5 fruit fly cellular contexts compared by ENCODE assay signal in the genomic region with DNA sequence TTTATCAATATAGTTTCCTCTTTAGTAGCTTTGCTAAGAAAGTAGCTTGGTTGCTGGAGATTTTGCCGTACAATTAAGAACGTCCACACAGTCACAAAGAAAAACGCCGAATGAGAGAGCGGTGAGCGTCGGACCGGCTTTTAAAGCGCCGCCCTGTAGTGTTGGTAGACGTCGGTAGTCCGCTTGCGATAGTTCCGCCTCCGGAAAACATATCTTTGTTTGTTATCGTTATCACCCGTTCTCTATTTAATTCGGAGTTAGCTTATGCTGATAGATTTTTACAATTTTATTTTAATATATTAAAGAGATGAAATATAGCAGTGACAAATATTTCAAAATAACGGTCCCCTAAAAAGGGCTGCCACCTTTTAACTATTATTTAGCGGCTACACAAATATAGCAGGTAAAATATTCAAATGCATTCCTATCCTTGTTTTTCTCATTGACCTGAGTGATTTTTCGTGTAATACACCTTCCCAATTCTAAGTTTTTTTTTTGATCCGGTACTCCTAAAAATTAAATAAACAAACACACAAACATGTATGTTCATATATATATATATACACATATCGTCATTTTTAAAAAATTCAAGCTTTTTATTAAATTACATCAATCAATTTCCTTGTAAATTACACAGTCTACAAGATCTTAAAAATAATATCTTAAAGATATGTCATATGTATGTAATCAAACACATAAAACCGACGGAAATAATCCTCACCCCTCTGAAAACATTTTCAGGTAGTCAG.
TF ChIP-seq lines count a peak whose summit lies in the region.

A gene (minus strand): TSS at position 119 of the 749 bp plus-strand sequence.

- peak; percentile 70 for TF ChIP-seq CTCF in whole organism, embryonic (GFP tag; optimal IDR thresholded peaks at IDR 0.05; lab: Kevin White, UChicago)

TF ChIP-seq in whole organism, adult, 20 proteins besides CTCF, POLR2A, EP300 and RAD21 (continues in another document):
- TF ChIP-seq Mnt (GFP tag; optimal IDR thresholded peaks at IDR 0.05; lab: Kevin White, UChicago) (peak; percentile 73), Hr96 (GFP tag; optimal IDR thresholded peaks at IDR 0.05; lab: Kevin White, UChicago) (peak; percentile 69), CG14711 (tag; optimal IDR thresholded peaks at IDR 0.05; lab: Kevin White, UChicago) (peak; percentile 15), Crg-1 (GFP tag; optimal IDR thresholded peaks at IDR 0.05; lab: Kevin White, UChicago) (peak; percentile 72), CG11617 (GFP tag; optimal IDR thresholded peaks at IDR 0.05; lab: Kevin White, UChicago) (peak; percentile 2), CG33017 (tag; optimal IDR thresholded peaks at IDR 0.05; lab: Kevin White, UChicago) (peak; percentile 44), kay (GFP tag; lab: Kevin White, UChicago; ENCODE audit: borderline replicate concordance) (peak; percentile 42), CG7045 (GFP tag; optimal IDR thresholded peaks at IDR 0.05; lab: Kevin White, UChicago) (peak; percentile 31), tj (GFP tag; optimal IDR thresholded peaks at IDR 0.05; lab: Kevin White, UChicago) (no peak), cnc (optimal IDR thresholded peaks at IDR 0.05; lab: Kevin White, UChicago) (no peak), ovo (GFP tag; optimal IDR thresholded peaks at IDR 0.05; lab: Kevin White, UChicago) (peak; percentile 70), CG1620 (GFP tag; optimal IDR thresholded peaks at IDR 0.05; lab: Kevin White, UChicago) (peak; percentile 89), pad (GFP tag; optimal IDR thresholded peaks at IDR 0.05; lab: Kevin White, UChicago) (peak; percentile 23), toe (GFP tag; optimal IDR thresholded peaks at IDR 0.05; lab: Kevin White, UChicago) (peak; percentile 77), CG12768 (GFP tag; optimal IDR thresholded peaks at IDR 0.05; lab: Kevin White, UChicago) (peak; percentile 50), CG5204 (GFP tag; optimal IDR thresholded peaks at IDR 0.05; lab: Kevin White, UChicago) (peak; percentile 69)

TF ChIP-seq in whole organism, embryonic, 481 proteins besides CTCF, POLR2A, EP300 and RAD21 (continues in another document):
- TF ChIP-seq Ravus (GFP tag; IDR thresholded peaks at IDR 0.05; lab: Robert Waterston, UW) (no peak), CG5953 (GFP tag; IDR thresholded peaks at IDR 0.05; lab: Robert Waterston, UW) (no peak), chinmo (GFP tag; IDR thresholded peaks at IDR 0.05; lab: Robert Waterston, UW; ENCODE audit: partially characterized antibody) (peak; percentile 87), YL-1 (GFP tag; optimal IDR thresholded peaks at IDR 0.05; lab: Kevin White, UChicago) (no peak), CG4282 (GFP tag; optimal IDR thresholded peaks at IDR 0.05; lab: Kevin White, UChicago) (no peak), CG6683 (GFP tag; optimal IDR thresholded peaks at IDR 0.05; lab: Kevin White, UChicago) (no peak), Med (GFP tag; lab: Kevin White, UChicago) (peak; percentile 95), HmgD (GFP tag; optimal IDR thresholded peaks at IDR 0.05; lab: Kevin White, UChicago) (peak; percentile 50), C15 (GFP tag; IDR thresholded peaks at IDR 0.05; lab: Robert Waterston, UW) (0 out of 3 replicates have a peak, but pooled peaks have one; percentile 32), dati (GFP tag; IDR thresholded peaks at IDR 0.05; lab: Robert Waterston, UW) (no peak), sens-2 (GFP tag; IDR thresholded peaks at IDR 0.05; lab: Robert Waterston, UW) (no peak), CG4730 (GFP tag; IDR thresholded peaks at IDR 0.05; lab: Robert Waterston, UW) (peak; percentile 29; the same call in 1 of the 2 replicates), nerfin-2 (GFP tag; IDR thresholded peaks at IDR 0.05; lab: Robert Waterston, UW; ENCODE audit: partially characterized antibody) (peak; percentile 72), CG18476 (GFP tag; optimal IDR thresholded peaks at IDR 0.05; lab: Kevin White, UChicago) (peak; percentile 65), Neu2 (GFP tag; optimal IDR thresholded peaks at IDR 0.05; lab: Kevin White, UChicago; ENCODE audit: borderline replicate concordance) (no peak), Camta (GFP tag; optimal IDR thresholded peaks at IDR 0.05; lab: Kevin White, UChicago) (peak; percentile 13)

TF ChIP-seq in whole organism, prepupa, 60 proteins besides CTCF, POLR2A, EP300 and RAD21 (continues in another document):
- TF ChIP-seq Sox102F (GFP tag; optimal IDR thresholded peaks at IDR 0.05; lab: Kevin White, UChicago) (peak; percentile 65), net (GFP tag; optimal IDR thresholded peaks at IDR 0.05; lab: Kevin White, UChicago) (peak; percentile 25), CG6163 (GFP tag; IDR thresholded peaks at IDR 0.05; lab: Robert Waterston, UW) (no peak), CG9139 (GFP tag; optimal IDR thresholded peaks at IDR 0.05; lab: Kevin White, UChicago) (peak; percentile 69), CG3919 (GFP tag; optimal IDR thresholded peaks at IDR 0.05; lab: Kevin White, UChicago) (peak; percentile 68), CG4318 (GFP tag; optimal IDR thresholded peaks at IDR 0.05; lab: Kevin White, UChicago) (no peak), Eip78C (GFP tag; lab: Kevin White, UChicago) (peak; percentile 75), CG16779 (tag; optimal IDR thresholded peaks at IDR 0.05; lab: Kevin White, UChicago) (no peak), CG10669 (GFP tag; optimal IDR thresholded peaks at IDR 0.05; lab: Kevin White, UChicago) (peak; percentile 33), CG1621 (tag; optimal IDR thresholded peaks at IDR 0.05; lab: Kevin White, UChicago) (peak; percentile 98), CG15336 (GFP tag; IDR thresholded peaks at IDR 0.05; lab: Robert Waterston, UW) (no peak), achi (GFP tag; optimal IDR thresholded peaks at IDR 0.05; lab: Kevin White, UChicago) (peak; percentile 40), Sox15 (GFP tag; optimal IDR thresholded peaks at IDR 0.05; lab: Kevin White, UChicago) (no peak), Blimp-1 (GFP tag; optimal IDR thresholded peaks at IDR 0.05; lab: Kevin White, UChicago) (no peak), CG34406 (GFP tag; optimal IDR thresholded peaks at IDR 0.05; lab: Kevin White, UChicago) (no peak), esn (GFP tag; optimal IDR thresholded peaks at IDR 0.05; lab: Kevin White, UChicago) (peak; percentile 62), CG11762 (GFP tag; optimal IDR thresholded peaks at IDR 0.05; lab: Kevin White, UChicago; ENCODE audit: insufficient read depth) (peak; percentile 9)

TF ChIP-seq in whole organism, pupa, 21 proteins besides CTCF, POLR2A, EP300 and RAD21 (continues in another document):
- peak; percentile 59 for TF ChIP-seq Pif1A (GFP tag; optimal IDR thresholded peaks at IDR 0.05; lab: Kevin White, UChicago)
- TF ChIP-seq gl (tag; optimal IDR thresholded peaks at IDR 0.05; lab: Kevin White, UChicago): no peak
- peak; percentile 37 for TF ChIP-seq CG14655 (GFP tag; optimal IDR thresholded peaks at IDR 0.05; lab: Kevin White, UChicago)
- no peak for TF ChIP-seq CG12605 (GFP tag; IDR thresholded peaks at IDR 0.05; lab: Robert Waterston, UW)
- TF ChIP-seq D1 (tag; optimal IDR thresholded peaks at IDR 0.05; lab: Kevin White, UChicago): peak; percentile 62
- peak; percentile 38 for TF ChIP-seq Pif1B (GFP tag; optimal IDR thresholded peaks at IDR 0.05; lab: Kevin White, UChicago)
- peak; percentile 12 for TF ChIP-seq CG8159 (tag; optimal IDR thresholded peaks at IDR 0.05; lab: Kevin White, UChicago)
- TF ChIP-seq fd96Ca (GFP tag; IDR thresholded peaks at IDR 0.05; lab: Robert Waterston, UW): no peak
- peak; percentile 7 for TF ChIP-seq CG17806 (tag; optimal IDR thresholded peaks at IDR 0.05; lab: Kevin White, UChicago)
- TF ChIP-seq CG15710 (tag; optimal IDR thresholded peaks at IDR 0.05; lab: Kevin White, UChicago): no peak
- TF ChIP-seq CG4496 (GFP tag; IDR thresholded peaks at IDR 0.05; lab: Robert Waterston, UW): no peak; the same call in 1 of the 3 replicates
- TF ChIP-seq CG34367 (tag; optimal IDR thresholded peaks at IDR 0.05; lab: Kevin White, UChicago): peak; percentile 28
- TF ChIP-seq EcR (GFP tag; optimal IDR thresholded peaks at IDR 0.05; lab: Kevin White, UChicago): no peak
- TF ChIP-seq Snoo (tag; optimal IDR thresholded peaks at IDR 0.05; lab: Kevin White, UChicago): peak; percentile 48
- TF ChIP-seq rn (GFP tag; IDR thresholded peaks at IDR 0.05; lab: Robert Waterston, UW): no peak
- TF ChIP-seq CG8301 (tag; optimal IDR thresholded peaks at IDR 0.05; lab: Kevin White, UChicago): no peak
- TF ChIP-seq CG13204 (GFP tag; optimal IDR thresholded peaks at IDR 0.05; lab: Kevin White, UChicago): no peak
- no peak for TF ChIP-seq CG10348 (GFP tag; IDR thresholded peaks at IDR 0.05; lab: Robert Waterston, UW)
- no peak; the same call in 1 of the 2 replicates for TF ChIP-seq Ets98B (GFP tag; IDR thresholded peaks at IDR 0.05; lab: Robert Waterston, UW)

TF ChIP-seq in whole organism, wandering third instar larva, 38 proteins besides CTCF, POLR2A, EP300 and RAD21 (continues in another document):
- TF ChIP-seq pan (optimal IDR thresholded peaks at IDR 0.05; lab: Kevin White, UChicago): no peak
- peak; percentile 69 for TF ChIP-seq Jra (GFP tag; optimal IDR thresholded peaks at IDR 0.05; lab: Kevin White, UChicago)
- TF ChIP-seq psq (GFP tag; optimal IDR thresholded peaks at IDR 0.05; lab: Kevin White, UChicago): peak; percentile 16
- peak; percentile 24 for TF ChIP-seq fru (GFP tag; optimal IDR thresholded peaks at IDR 0.05; lab: Kevin White, UChicago)
- TF ChIP-seq h (GFP tag; optimal IDR thresholded peaks at IDR 0.05; lab: Kevin White, UChicago): peak; percentile 71
- peak; percentile 58 for TF ChIP-seq Dif (GFP tag; optimal IDR thresholded peaks at IDR 0.05; lab: Kevin White, UChicago; ENCODE audit: partially characterized antibody)
- no peak for TF ChIP-seq Mio (GFP tag; optimal IDR thresholded peaks at IDR 0.05; lab: Kevin White, UChicago)
- no peak for TF ChIP-seq Myc (optimal IDR thresholded peaks at IDR 0.05; lab: Kevin White, UChicago)
- TF ChIP-seq foxo (GFP tag; optimal IDR thresholded peaks at IDR 0.05; lab: Kevin White, UChicago): peak in 1 of 2 experiments; percentile 66
- TF ChIP-seq CrebA (GFP tag; optimal IDR thresholded peaks at IDR 0.05; lab: Kevin White, UChicago; ENCODE audit: borderline replicate concordance): peak; percentile 6
- TF ChIP-seq sv (GFP tag; optimal IDR thresholded peaks at IDR 0.05; lab: Kevin White, UChicago): peak; percentile 71
- TF ChIP-seq lola (GFP tag; optimal IDR thresholded peaks at IDR 0.05; lab: Kevin White, UChicago): no peak
- TF ChIP-seq tai (GFP tag; optimal IDR thresholded peaks at IDR 0.05; lab: Kevin White, UChicago): peak; percentile 80
- TF ChIP-seq Hr83 (GFP tag; optimal IDR thresholded peaks at IDR 0.05; lab: Kevin White, UChicago; ENCODE audit: poor library complexity, severe bottlenecking): peak; percentile 92
- peak; percentile 73 for TF ChIP-seq rgr (GFP tag; optimal IDR thresholded peaks at IDR 0.05; lab: Kevin White, UChicago)
- TF ChIP-seq OdsH (GFP tag; optimal IDR thresholded peaks at IDR 0.05; lab: Kevin White, UChicago): peak; percentile 47
- peak; percentile 13 for TF ChIP-seq ey (GFP tag; optimal IDR thresholded peaks at IDR 0.05; lab: Kevin White, UChicago)
- peak; percentile 6 for TF ChIP-seq sage (GFP tag; optimal IDR thresholded peaks at IDR 0.05; lab: Kevin White, UChicago)
- peak; percentile 34 for TF ChIP-seq dmrt93B (GFP tag; optimal IDR thresholded peaks at IDR 0.05; lab: Kevin White, UChicago)
- TF ChIP-seq N (GFP tag; optimal IDR thresholded peaks at IDR 0.05; lab: Kevin White, UChicago): no peak
